Worm (Caenorhabditis elegans) whole organism, L2 larva: ENCODE measurements around the gene ptp-3.
A peak's percentile ranks its signal among the peaks of the same experiment; 100 is the strongest.

Experiments
- C34F6.9 ChIP-seq: fragments of 150-350 bp; optimal IDR thresholded peaks from 2 replicates; lab custom pipeline; 2014; ENCODE audit warnings: missing biosample characterization, missing genetic modification characterization
- F13H6.1 ChIP-seq: sonication (generic microtip); optimal IDR thresholded peaks from 2 replicates; lab custom pipeline; 2016; ENCODE audit warnings: missing genetic modification characterization, missing compliant biosample characterization
- Y55F3AM.14 ChIP-seq: fragments of 200-800 bp; sonication (Bioruptor generic); optimal IDR thresholded peaks from 2 replicates; lab custom pipeline; 2018; ENCODE audit warnings: mild to moderate bottlenecking, missing genetic modification characterization, missing compliant biosample characterization
- aly-2 ChIP-seq: fragments of 150-350 bp; optimal IDR thresholded peaks from 2 replicates; lab custom pipeline; 2014; ENCODE audit warnings: missing biosample characterization, missing genetic modification characterization
- ceh-82 ChIP-seq: fragments of 150-350 bp; optimal IDR thresholded peaks from 2 replicates; lab custom pipeline; 2014; ENCODE audit warnings: missing biosample characterization, missing genetic modification characterization
- dmd-4 ChIP-seq: sonication (generic microtip); optimal IDR thresholded peaks from 2 replicates; lab custom pipeline; 2017; ENCODE audit warnings: missing biosample characterization, missing genetic modification characterization
- elt-1 ChIP-seq: fragments of 150-350 bp; optimal IDR thresholded peaks from 2 replicates; lab custom pipeline; 2014; ENCODE audit warnings: missing biosample characterization, missing genetic modification characterization
- fos-1 ChIP-seq: fragments of 150-350 bp; optimal IDR thresholded peaks from 2 replicates; lab custom pipeline; 2014; ENCODE audit warnings: missing biosample characterization, missing genetic modification characterization
- gmeb-1 ChIP-seq: fragments of 150-350 bp; optimal IDR thresholded peaks from 2 replicates; lab custom pipeline; 2014; ENCODE audit warnings: missing biosample characterization, missing genetic modification characterization
- lin-11 ChIP-seq: fragments of 150-350 bp; sonication (generic microtip); optimal IDR thresholded peaks from 2 replicates; lab custom pipeline; 2014; ENCODE audit warnings: missing biosample characterization, missing genetic modification characterization, inconsistent platforms, mixed read lengths
- lin-39 ChIP-seq: fragments of 150-350 bp; optimal IDR thresholded peaks from 2 replicates; lab custom pipeline; 2014; ENCODE audit warnings: missing biosample characterization, missing genetic modification reagents, missing genetic modification characterization
- lsy-2 ChIP-seq, 2 experiments: fragments of 150-350 bp in 1 of 2; sonication (generic microtip) in 1 of 2; optimal IDR thresholded peaks; 2 replicates each; lab custom pipeline; 2014 to 2017; ENCODE audit warnings: missing biosample characterization in 2 of 2, missing genetic modification characterization in 2 of 2
- mab-5 ChIP-seq: fragments of 150-350 bp; optimal IDR thresholded peaks from 2 replicates; lab custom pipeline; 2014; ENCODE audit warnings: missing biosample characterization, missing genetic modification characterization
- mdl-1 ChIP-seq, 2 experiments: fragments of 150-350 bp in 1 of 2; sonication (generic microtip) in 1 of 2; optimal IDR thresholded peaks; 2 replicates each; lab custom pipeline; 2017; ENCODE audit warnings: missing biosample characterization in 2 of 2, missing genetic modification characterization in 2 of 2
- nhr-10 ChIP-seq: sonication (generic microtip); optimal IDR thresholded peaks from 2 replicates; lab custom pipeline; 2017; ENCODE audit warnings: missing biosample characterization, missing genetic modification characterization
- nhr-21 ChIP-seq: fragments of 150-350 bp; optimal IDR thresholded peaks from 2 replicates; lab custom pipeline; 2014; ENCODE audit warnings: missing biosample characterization, missing genetic modification characterization
- nhr-23 ChIP-seq: fragments of 150-350 bp; optimal IDR thresholded peaks from 2 replicates; lab custom pipeline; 2014; ENCODE audit warnings: missing biosample characterization, missing genetic modification reagents, missing genetic modification characterization
- nhr-237 ChIP-seq: fragments of 150-350 bp; optimal IDR thresholded peaks from 2 replicates; lab custom pipeline; 2014; ENCODE audit warnings: missing biosample characterization, missing genetic modification characterization
- nhr-25 ChIP-seq: fragments of 150-350 bp; sonication (generic microtip); optimal IDR thresholded peaks from 3 replicates; lab custom pipeline; 2014; ENCODE audit warnings: missing biosample characterization, missing genetic modification characterization
- nhr-6 ChIP-seq: fragments of 150-350 bp; optimal IDR thresholded peaks from 2 replicates; lab custom pipeline; 2014; ENCODE audit warnings: missing biosample characterization, missing genetic modification characterization
- nhr-77 ChIP-seq: fragments of 150-350 bp; optimal IDR thresholded peaks from 2 replicates; lab custom pipeline; 2014; ENCODE audit warnings: missing biosample characterization, missing genetic modification characterization
- peb-1 ChIP-seq: fragments of 150-350 bp; optimal IDR thresholded peaks from 2 replicates; lab custom pipeline; 2014; ENCODE audit warnings: missing biosample characterization, missing genetic modification characterization
- sma-9 ChIP-seq, 2 experiments: fragments of 150-350 bp in 1 of 2; sonication (generic microtip) in 1 of 2; optimal IDR thresholded peaks; 2 replicates each; lab custom pipeline; 2014 to 2016; ENCODE audit warnings: missing genetic modification characterization in 2 of 2, mild to moderate bottlenecking in 1 of 2, missing biosample characterization in 1 of 2, missing compliant biosample characterization in 1 of 2, missing genetic modification reagents in 1 of 2, moderate library complexity in 1 of 2
- unc-39 ChIP-seq: fragments of 150-350 bp; optimal IDR thresholded peaks from 2 replicates; lab custom pipeline; 2014; ENCODE audit warnings: missing biosample characterization, missing genetic modification characterization
- unc-55 ChIP-seq: fragments of 150-350 bp; sonication (generic microtip); optimal IDR thresholded peaks from 3 replicates; lab custom pipeline; 2014; ENCODE audit warnings: missing biosample characterization, missing genetic modification reagents, missing genetic modification characterization
- unc-62 ChIP-seq: fragments of 150-350 bp; optimal IDR thresholded peaks from 2 replicates; lab custom pipeline; 2014; ENCODE audit warnings: missing biosample characterization, missing genetic modification reagents, missing genetic modification characterization
- zag-1 ChIP-seq: fragments of 150-350 bp; optimal IDR thresholded peaks from 2 replicates; lab custom pipeline; 2014; ENCODE audit warnings: missing biosample characterization, missing genetic modification characterization
- ztf-1 ChIP-seq: fragments of 200-800 bp; sonication (Bioruptor generic); conservative IDR thresholded peaks from 2 replicates; pipeline ENCODE4 v1.3.6; 2022; ENCODE audit warnings: missing genetic modification characterization, missing compliant biosample characterization
- ztf-11 ChIP-seq: sonication (generic microtip); optimal IDR thresholded peaks from 2 replicates; lab custom pipeline; 2017; ENCODE audit warnings: missing biosample characterization, missing genetic modification characterization
- ztf-4 ChIP-seq: fragments of 150-350 bp; optimal IDR thresholded peaks from 2 replicates; lab custom pipeline; 2014; ENCODE audit warnings: missing biosample characterization, missing genetic modification characterization

Gene ptp-3

ce11 chrII:10953065-10953464 is 22.3 kb upstream of the ptp-3 start, which contains the start of gene nos-1:
nos-1 (minus strand) TSS chrII:10953165.
- no peak for TF ChIP-seq nhr-77 (tag; lab: Kevin White, UChicago)
- no peak for TF ChIP-seq zag-1 (tag; lab: Kevin White, UChicago)
- TF ChIP-seq F13H6.1, result no peak
- no peak for TF ChIP-seq gmeb-1 (tag; lab: Kevin White, UChicago)
- TF ChIP-seq mdl-1 (tag; optimal IDR thresholded peaks at IDR 0.05; lab: Kevin White, UChicago), result no peak
- no peak for TF ChIP-seq lin-11 (tag; lab: Kevin White, UChicago)
- no peak for TF ChIP-seq nhr-23
- no peak for TF ChIP-seq unc-62 (GFP tag; lab: Kevin White, UChicago)
- TF ChIP-seq ztf-11, result no peak
- no peak for TF ChIP-seq C34F6.9
- TF ChIP-seq ztf-1 (GFP tag; lab: Robert Waterston, UW), result no peak
- no peak for TF ChIP-seq nhr-10 (tag; lab: Kevin White, UChicago)
- no peak for TF ChIP-seq Y55F3AM.14 (GFP tag; lab: Kevin White, UChicago)
- no peak for TF ChIP-seq fos-1 (tag; lab: Kevin White, UChicago)
- TF ChIP-seq peb-1 (tag; lab: Kevin White, UChicago), result no peak
- no peak for TF ChIP-seq lin-39 (tag; lab: Kevin White, UChicago)
- no peak for TF ChIP-seq ztf-4 (tag; lab: Kevin White, UChicago)

ce11 chrII:10955114-10955513 is 20.2 kb upstream of the ptp-3 start:
- TF ChIP-seq nhr-77 (tag; lab: Kevin White, UChicago), result no peak
- no peak for TF ChIP-seq fos-1 (tag; lab: Kevin White, UChicago)
- no peak for TF ChIP-seq lin-11 (tag; lab: Kevin White, UChicago)
- no peak for TF ChIP-seq gmeb-1 (tag; lab: Kevin White, UChicago)
- no peak for TF ChIP-seq nhr-21 (tag; lab: Kevin White, UChicago)
- no peak for TF ChIP-seq ztf-4 (tag; lab: Kevin White, UChicago)
- no peak for TF ChIP-seq nhr-25 (tag; lab: Kevin White, UChicago)
- no peak for TF ChIP-seq sma-9 (GFP tag; optimal IDR thresholded peaks at IDR 0.05; lab: Kevin White, UChicago)
- no peak for TF ChIP-seq sma-9 (tag; optimal IDR thresholded peaks at IDR 0.05; lab: Kevin White, UChicago)
- no peak for TF ChIP-seq nhr-6 (tag; lab: Kevin White, UChicago)
- TF ChIP-seq, all 48 proteins: peak for 0

- TF ChIP-seq lsy-2 (tag; optimal IDR thresholded peaks at IDR 0.05; lab: Kevin White, UChicago), result no peak
- no peak for TF ChIP-seq elt-1 (tag; lab: Kevin White, UChicago)
- no peak for TF ChIP-seq nhr-237 (tag; lab: Kevin White, UChicago)
Measured at ce11 chrII:10956793-10957192, 18.5 kb upstream of the ptp-3 start, which contains the start of gene R03D7.8. R03D7.8 (minus strand) TSS chrII:10956893.

ce11 chrII:10959138-10959537 is 16.2 kb upstream of the ptp-3 start:
- TF ChIP-seq unc-55 (GFP tag; lab: Kevin White, UChicago) (peak; percentile 35), F13H6.1 (no peak), mab-5 (tag; lab: Kevin White, UChicago) (peak; percentile 56), zag-1 (tag; lab: Kevin White, UChicago) (peak; percentile 55)

ce11 chrII:10959676-10960075 is 15.7 kb upstream of the ptp-3 start:
- TF ChIP-seq aly-2 (tag; lab: Kevin White, UChicago) (no peak), elt-1 (tag; lab: Kevin White, UChicago) (no peak), lsy-2 (tag; optimal IDR thresholded peaks at IDR 0.05; lab: Kevin White, UChicago) (no peak), ceh-82 (no peak), dmd-4 (tag; lab: Kevin White, UChicago) (no peak)
- TF ChIP-seq, all 48 proteins: peak for 0

ce11 chrII:10964748-10965147 is 10.6 kb upstream of the ptp-3 start:
- TF ChIP-seq fos-1 (tag; lab: Kevin White, UChicago) (no peak), ztf-4 (tag; lab: Kevin White, UChicago) (no peak), elt-1 (tag; lab: Kevin White, UChicago) (no peak), lsy-2 (tag; optimal IDR thresholded peaks at IDR 0.05; lab: Kevin White, UChicago) (no peak), unc-39 (no peak)
